Fruit fly (Drosophila melanogaster): Measurements from ENCODE around the gene Trxr2.

The Trxr2 gene

DNA sequence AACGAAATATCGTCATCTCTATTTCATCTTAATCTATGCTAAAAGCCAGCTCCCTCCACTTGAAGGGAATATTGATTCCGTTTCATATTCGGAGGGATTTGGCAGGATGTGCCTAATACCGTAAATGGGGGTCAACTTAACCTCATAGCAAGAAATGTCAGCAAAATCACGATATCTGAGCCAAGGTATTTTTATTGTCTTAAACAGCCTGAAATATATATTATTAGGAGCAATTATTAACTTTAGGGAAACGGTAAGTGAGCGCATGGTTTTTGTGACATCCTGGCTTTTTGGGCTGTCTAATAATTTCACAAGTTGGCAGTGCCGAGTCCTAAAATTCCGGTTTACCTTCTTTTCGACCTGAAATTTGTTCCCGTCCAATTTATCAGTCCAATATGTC lies at the start of gene Trxr2:
Gene Trxr2 (plus strand): TSS at position 301 of the 400 bp plus-strand sequence.
- TF ChIP-seq CG8478 (optimal IDR thresholded peaks at IDR 0.05) (no peak), psq (optimal IDR thresholded peaks at IDR 0.05) (no peak), pan (optimal IDR thresholded peaks at IDR 0.05) (no peak), usp (GFP tag; optimal IDR thresholded peaks at IDR 0.05) (no peak), EcR (GFP tag; optimal IDR thresholded peaks at IDR 0.05) (no peak), Dll (optimal IDR thresholded peaks at IDR 0.05) (no peak)

DNA sequence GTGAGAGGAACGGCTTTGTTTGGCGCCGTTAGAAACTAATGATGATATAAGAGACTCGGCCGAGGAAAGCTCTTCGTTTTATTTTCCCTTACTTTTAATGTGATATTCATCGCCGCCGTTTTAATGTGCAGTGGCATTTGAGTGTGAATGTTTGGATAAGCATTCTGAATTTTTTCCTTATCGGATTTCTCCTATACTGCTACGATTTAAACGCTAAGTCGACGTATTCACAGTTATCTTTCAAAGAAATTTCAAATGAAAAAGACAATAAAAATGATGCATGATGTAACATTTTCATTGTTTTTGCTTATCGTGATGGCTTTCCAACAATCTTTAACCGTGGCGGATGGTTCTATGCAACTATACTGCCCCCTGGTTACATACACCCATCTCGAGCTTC lies 48.7 kb upstream of the Trxr2 start, which contains the start of gene CG43312:
Gene CG43312 (plus strand): TSS at position 301 of the 400 bp plus-strand sequence.
- TF ChIP-seq Dll (optimal IDR thresholded peaks at IDR 0.05) (no peak), CG8478 (optimal IDR thresholded peaks at IDR 0.05) (no peak), usp (GFP tag; optimal IDR thresholded peaks at IDR 0.05) (no peak), pan (optimal IDR thresholded peaks at IDR 0.05) (no peak), EcR (GFP tag; optimal IDR thresholded peaks at IDR 0.05) (no peak), psq (optimal IDR thresholded peaks at IDR 0.05) (no peak)

DNA sequence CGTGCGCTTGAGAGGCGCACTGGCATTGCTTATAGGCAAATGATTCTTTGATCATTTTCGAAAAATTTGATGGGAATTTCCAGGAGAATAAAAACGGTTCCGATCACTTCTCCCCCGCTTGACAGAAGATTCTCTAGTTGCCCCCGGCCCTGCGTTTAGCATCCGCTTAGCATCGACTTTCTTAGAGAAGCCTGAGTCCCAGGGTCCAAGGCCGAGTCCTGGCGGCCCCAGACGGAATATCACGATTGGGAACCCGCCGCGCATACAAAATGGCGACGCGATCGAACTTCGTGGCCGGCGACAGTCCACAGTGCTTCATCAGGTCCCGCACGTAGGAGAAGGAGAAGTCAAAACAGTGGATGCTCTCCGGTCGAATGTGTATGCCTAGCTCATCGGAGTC lies 46.3 kb upstream of the Trxr2 start, which contains the start of gene CG43331:
Gene CG43331 (minus strand): TSS at position 101 of the 400 bp plus-strand sequence.
- TF ChIP-seq usp (GFP tag; optimal IDR thresholded peaks at IDR 0.05) (no peak), pan (optimal IDR thresholded peaks at IDR 0.05) (no peak), CG8478 (optimal IDR thresholded peaks at IDR 0.05) (no peak), psq (optimal IDR thresholded peaks at IDR 0.05) (no peak), Dll (optimal IDR thresholded peaks at IDR 0.05) (no peak), EcR (GFP tag; optimal IDR thresholded peaks at IDR 0.05) (no peak)

DNA sequence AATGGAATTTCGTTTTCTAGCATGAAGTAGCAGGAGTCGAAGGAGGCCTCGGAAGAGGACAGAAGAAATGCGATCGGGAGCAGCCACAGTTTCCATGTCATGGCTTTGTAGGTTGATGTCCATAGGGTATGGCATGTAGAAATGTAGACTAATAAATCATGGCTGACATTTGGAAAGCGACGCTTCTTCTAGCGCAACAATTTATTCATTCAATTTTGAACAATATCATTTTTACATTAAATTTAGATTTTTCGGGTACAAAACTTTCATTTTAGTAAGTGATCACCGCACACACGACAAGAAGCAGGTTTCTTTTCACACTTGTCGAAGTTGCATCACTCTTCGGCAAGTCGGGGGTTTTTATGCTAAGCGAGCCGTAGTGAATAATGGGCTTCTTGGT lies 45.7 kb upstream of the Trxr2 start, which contains the start of gene CG43330:
Gene CG43330 (minus strand): TSS at position 101 of the 400 bp plus-strand sequence.
- TF ChIP-seq psq (optimal IDR thresholded peaks at IDR 0.05) (no peak), CG8478 (optimal IDR thresholded peaks at IDR 0.05) (no peak), Dll (optimal IDR thresholded peaks at IDR 0.05) (no peak)

DNA sequence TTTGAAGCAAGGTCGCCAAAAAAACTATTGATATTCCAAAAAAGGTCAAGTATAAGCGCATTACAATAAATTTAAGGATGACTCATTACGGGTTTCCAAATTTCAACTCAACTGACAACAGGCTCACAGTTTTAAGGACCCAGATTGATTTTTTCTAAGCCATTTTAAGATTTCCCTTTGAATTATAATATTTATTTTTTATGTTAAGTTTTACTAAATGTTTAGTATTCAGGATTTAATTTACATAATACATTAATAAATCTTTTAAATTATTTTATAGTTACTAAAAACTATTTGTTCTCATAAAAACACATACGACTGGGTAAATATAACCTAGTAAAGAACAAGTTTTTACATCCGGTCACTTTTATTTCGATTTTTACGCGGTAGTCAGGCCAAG lies 44.9 kb upstream of the Trxr2 start, which contains the start of gene CG43329:
Gene CG43329 (minus strand): TSS at position 101 of the 400 bp plus-strand sequence.
- TF ChIP-seq pan (optimal IDR thresholded peaks at IDR 0.05) (no peak), CG8478 (optimal IDR thresholded peaks at IDR 0.05) (no peak), usp (GFP tag; optimal IDR thresholded peaks at IDR 0.05) (no peak), psq (optimal IDR thresholded peaks at IDR 0.05) (no peak), Dll (optimal IDR thresholded peaks at IDR 0.05) (no peak), EcR (GFP tag; optimal IDR thresholded peaks at IDR 0.05) (no peak)

DNA sequence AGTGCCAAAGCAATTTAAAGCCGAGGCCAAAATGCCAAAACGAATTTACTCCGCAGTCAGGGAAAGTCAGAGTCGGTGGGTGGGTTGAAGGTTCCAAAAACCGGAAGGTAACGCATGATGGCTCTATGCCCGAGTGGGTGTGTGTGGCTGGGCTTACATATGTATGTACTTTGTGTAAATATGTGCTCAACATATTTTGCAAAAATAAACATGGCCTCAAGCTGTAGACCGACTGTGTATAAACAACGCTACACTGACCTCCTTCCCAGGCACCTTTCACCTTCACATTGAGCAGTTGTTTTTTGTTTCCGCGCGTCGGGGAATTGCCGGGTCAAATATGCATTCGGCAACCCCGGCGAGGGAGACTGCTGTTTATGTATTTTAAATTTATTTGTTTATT lies 30.0 kb upstream of the Trxr2 start:
- TF ChIP-seq EcR (GFP tag; optimal IDR thresholded peaks at IDR 0.05), result no peak
- TF ChIP-seq CG8478 (optimal IDR thresholded peaks at IDR 0.05), result no peak
- TF ChIP-seq usp (GFP tag; optimal IDR thresholded peaks at IDR 0.05), result no peak

DNA sequence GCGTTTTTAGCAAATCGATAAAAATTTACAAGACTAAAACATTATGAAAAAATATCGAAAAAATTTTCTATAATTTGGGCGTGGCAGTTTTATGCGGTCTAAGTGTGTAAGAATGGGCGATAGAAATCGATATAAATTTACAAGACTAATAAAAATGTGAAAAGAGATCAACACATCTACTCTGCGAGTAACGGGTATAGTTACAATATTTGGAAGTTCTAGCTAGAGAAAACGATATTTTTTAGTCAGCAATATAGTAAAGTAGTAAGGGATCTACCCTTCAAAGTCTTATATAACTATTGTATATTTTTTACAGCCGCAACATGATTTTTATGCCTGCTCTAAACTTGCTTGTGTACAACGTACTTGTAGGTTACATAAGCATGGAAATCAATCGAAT lies 1.9 kb upstream of the Trxr2 start, which contains the start of gene CG11404:
Gene CG11404 (plus strand): TSS at position 301 of the 400 bp plus-strand sequence.
- TF ChIP-seq pan (optimal IDR thresholded peaks at IDR 0.05), result no peak
- TF ChIP-seq usp (GFP tag; optimal IDR thresholded peaks at IDR 0.05), result no peak
- TF ChIP-seq psq (optimal IDR thresholded peaks at IDR 0.05), result no peak
- no peak for TF ChIP-seq Dll (optimal IDR thresholded peaks at IDR 0.05)
- TF ChIP-seq EcR (GFP tag; optimal IDR thresholded peaks at IDR 0.05), result no peak
- no peak for TF ChIP-seq CG8478 (optimal IDR thresholded peaks at IDR 0.05)

DNA sequence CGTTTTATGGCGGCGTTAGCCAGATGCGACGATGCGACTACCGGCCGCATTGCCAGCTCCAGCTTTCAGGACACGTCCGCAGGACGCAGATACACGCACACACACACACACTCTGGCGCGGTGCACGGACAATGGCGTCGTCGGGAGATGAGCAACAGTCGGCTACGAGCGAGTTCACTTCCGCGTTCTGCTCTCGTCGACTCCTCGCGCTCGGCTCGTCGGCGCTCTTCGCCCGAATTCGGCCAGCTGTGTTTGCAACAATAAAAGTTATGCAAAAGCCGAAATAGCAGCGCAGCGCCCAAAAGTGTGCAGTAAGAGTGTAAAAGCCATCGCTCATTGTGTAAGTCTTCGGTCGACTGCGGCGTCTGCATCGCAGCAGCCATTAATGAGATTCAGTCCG lies 21.7 kb downstream of the Trxr2 start:
- no peak for TF ChIP-seq EcR (GFP tag; optimal IDR thresholded peaks at IDR 0.05)

DNA sequence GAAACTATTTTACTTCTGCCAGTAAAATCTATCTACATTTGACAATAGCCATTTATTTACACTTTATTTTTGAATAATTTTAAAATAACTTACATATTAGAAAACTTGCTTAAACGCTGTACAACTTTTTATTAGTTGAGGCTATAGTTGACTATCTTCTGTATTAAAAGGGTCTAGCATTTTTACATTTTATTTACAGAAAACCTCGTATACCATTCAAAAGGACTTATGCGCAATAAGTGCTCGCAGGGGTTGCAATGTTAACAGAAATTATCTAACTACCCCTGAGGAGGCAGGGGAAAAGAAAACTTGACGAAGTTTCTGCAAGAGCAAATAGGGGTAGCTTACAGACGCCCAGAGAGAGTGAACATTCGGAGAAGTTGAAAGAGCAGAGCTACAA lies 22.2 kb downstream of the Trxr2 start:
- TF ChIP-seq CG8478 (optimal IDR thresholded peaks at IDR 0.05) (no peak), usp (GFP tag; optimal IDR thresholded peaks at IDR 0.05) (no peak), psq (optimal IDR thresholded peaks at IDR 0.05) (no peak), pan (optimal IDR thresholded peaks at IDR 0.05) (no peak), Dll (optimal IDR thresholded peaks at IDR 0.05) (no peak), EcR (GFP tag; optimal IDR thresholded peaks at IDR 0.05) (no peak)

DNA sequence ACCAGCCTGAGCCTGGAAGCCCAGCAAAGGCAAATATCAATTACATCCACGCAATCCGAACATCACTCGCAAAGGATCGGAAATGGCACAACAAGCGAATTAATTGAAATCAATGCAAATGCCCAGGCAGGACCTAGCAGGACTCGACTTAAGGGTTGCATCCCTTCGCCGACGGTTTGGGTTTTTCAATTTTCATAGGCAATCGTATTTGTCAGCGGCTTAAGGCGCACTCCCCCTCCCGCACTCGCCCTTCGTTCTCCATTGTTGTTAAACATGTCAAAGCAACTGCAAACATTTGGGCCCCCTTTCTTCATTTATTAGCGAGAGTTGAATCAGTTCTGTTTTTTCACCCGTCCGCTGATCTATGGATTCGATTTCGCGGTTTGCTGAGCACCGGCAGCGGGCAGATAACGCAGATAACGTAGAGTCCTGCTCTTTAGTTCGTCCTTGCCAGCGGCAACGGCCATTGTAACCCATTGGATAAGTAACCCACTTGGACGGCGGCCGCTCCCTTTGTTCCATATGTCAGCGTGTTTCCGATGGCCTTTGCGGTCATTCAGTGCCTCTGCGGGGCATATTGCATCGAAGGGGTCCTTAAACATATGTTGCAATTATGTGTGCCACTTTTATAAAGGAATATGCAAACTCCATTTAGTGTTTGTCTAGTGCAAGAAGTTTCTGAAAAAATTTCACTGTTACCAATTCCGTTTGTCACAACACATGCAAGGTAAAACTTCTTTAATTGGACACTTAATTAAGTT lies 36.6 kb downstream of the Trxr2 start:
- TF ChIP-seq Dll (optimal IDR thresholded peaks at IDR 0.05) (no peak), pan (optimal IDR thresholded peaks at IDR 0.05) (no peak), EcR (GFP tag; optimal IDR thresholded peaks at IDR 0.05) (no peak), CG8478 (optimal IDR thresholded peaks at IDR 0.05) (no peak), usp (GFP tag; optimal IDR thresholded peaks at IDR 0.05) (no peak), psq (optimal IDR thresholded peaks at IDR 0.05) (no peak)

DNA sequence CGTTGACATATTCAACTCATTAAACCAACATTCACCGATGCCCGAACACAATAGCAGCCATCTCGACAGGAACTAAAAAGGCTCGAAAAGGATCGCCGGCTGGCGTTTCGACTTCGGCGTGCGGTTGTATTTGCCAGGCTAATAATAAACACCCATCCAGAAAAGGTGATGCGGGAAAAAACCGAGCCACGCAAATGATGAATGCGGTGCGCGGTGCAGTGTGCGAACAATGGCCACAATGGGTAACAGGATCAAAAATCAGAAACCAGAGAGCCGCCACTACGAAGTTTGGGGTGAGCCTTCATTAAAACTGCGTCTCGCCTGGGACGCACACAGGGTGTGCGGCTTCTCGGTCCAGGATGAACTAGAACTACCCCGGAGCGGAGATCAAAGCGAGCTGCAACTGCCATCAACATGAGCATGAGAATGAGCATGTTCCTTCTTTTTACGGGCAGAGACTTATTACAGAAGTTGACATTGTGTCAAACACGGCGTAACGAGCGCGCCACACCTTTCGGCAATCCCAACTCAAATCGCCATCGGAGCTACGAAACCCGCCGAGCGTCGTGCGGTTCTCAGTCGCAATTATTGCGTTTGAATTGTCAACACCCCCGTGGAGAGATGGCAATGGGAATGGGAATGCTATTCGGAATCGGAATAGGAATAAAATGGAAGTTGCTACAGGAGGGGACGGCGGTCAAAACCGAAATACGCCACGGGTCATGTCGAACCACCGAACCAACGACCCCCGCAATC lies 38.0 kb downstream of the Trxr2 start:
- TF ChIP-seq Dll (optimal IDR thresholded peaks at IDR 0.05), result no peak
- TF ChIP-seq CG8478 (optimal IDR thresholded peaks at IDR 0.05), result no peak
- TF ChIP-seq psq (optimal IDR thresholded peaks at IDR 0.05), result no peak
- TF ChIP-seq pan (optimal IDR thresholded peaks at IDR 0.05), result no peak
- TF ChIP-seq EcR (GFP tag; optimal IDR thresholded peaks at IDR 0.05), result no peak
- no peak for TF ChIP-seq usp (GFP tag; optimal IDR thresholded peaks at IDR 0.05)

DNA sequence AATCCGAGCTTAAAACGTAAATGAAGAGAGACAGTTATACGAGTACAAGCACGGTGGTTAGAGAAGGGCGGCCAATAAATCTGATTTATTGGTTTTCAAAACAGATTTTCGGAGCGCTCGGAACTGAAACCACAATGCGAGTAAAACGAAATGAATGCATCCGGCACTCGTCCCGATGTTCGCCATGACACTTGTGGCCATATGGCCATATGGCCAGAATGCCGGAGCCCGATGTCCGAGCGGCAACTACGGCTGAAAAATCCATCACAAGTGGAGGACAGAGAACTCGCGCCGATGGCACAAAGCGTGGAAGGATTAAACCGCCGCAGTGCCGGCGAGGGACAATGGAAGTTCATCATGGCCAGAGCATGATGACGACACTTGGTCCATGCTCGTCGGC lies 39.1 kb downstream of the Trxr2 start:
- TF ChIP-seq CG8478 (optimal IDR thresholded peaks at IDR 0.05) (no peak), EcR (GFP tag; optimal IDR thresholded peaks at IDR 0.05) (no peak), pan (optimal IDR thresholded peaks at IDR 0.05) (no peak), Dll (optimal IDR thresholded peaks at IDR 0.05) (no peak), psq (optimal IDR thresholded peaks at IDR 0.05) (no peak), usp (GFP tag; optimal IDR thresholded peaks at IDR 0.05) (no peak)

Measured in whole organism.